Fruit fly (Drosophila melanogaster) whole organism, embryonic: Measurements from ENCODE around the gene MESR3.

Experiments used
- CG1024 ChIP-seq: fragments of 200-800 bp; sonication (Bioruptor generic); IDR thresholded peaks from 2 replicates; pipeline ENCODE4 v1.3.6; 2022; ENCODE audit warnings: missing biosample characterization, missing genetic modification characterization
- CG10321 ChIP-seq: fragments of 200-800 bp; sonication (Bioruptor generic); IDR thresholded peaks from 2 replicates; pipeline ENCODE4 v1.3.6; 2022; ENCODE audit warnings: missing biosample characterization, missing genetic modification characterization
- CG10431 ChIP-seq: fragments of 200-800 bp; sonication (Bioruptor generic); optimal IDR thresholded peaks from 3 replicates; lab custom pipeline; 2018; ENCODE audit warnings: missing biosample characterization, mild to moderate bottlenecking, missing genetic modification characterization
- CG11560 ChIP-seq: fragments of 200-800 bp; sonication (Bioruptor generic); IDR thresholded peaks from 3 replicates; pipeline ENCODE4 v1.3.6; 2022; ENCODE audit warnings: missing biosample characterization, missing genetic modification characterization
- CG12299 ChIP-seq: fragments of 200-800 bp; sonication (Bioruptor generic); optimal IDR thresholded peaks from 2 replicates; lab custom pipeline; 2018; ENCODE audit warnings: missing biosample characterization, mild to moderate bottlenecking, missing genetic modification characterization
- CG14441 ChIP-seq: fragments of 200-800 bp; sonication (Bioruptor generic); IDR thresholded peaks from 2 replicates; pipeline ENCODE4 v1.3.6; 2022; ENCODE audit warnings: missing biosample characterization, missing genetic modification characterization
- CG15601 ChIP-seq: fragments of 200-800 bp; sonication (Bioruptor generic); optimal IDR thresholded peaks from 3 replicates; lab custom pipeline; 2019; ENCODE audit warnings: missing biosample characterization, mild to moderate bottlenecking, missing genetic modification characterization, moderate library complexity
- CG16779 ChIP-seq: fragments of 200-800 bp; sonication (Bioruptor generic); IDR thresholded peaks from 2 replicates; pipeline ENCODE4 v1.3.6; 2022; ENCODE audit warnings: missing biosample characterization, missing genetic modification characterization
- CG16813 ChIP-seq: fragments of 200-800 bp; sonication (Bioruptor generic); IDR thresholded peaks from 3 replicates; pipeline ENCODE4 v1.3.6; 2022; ENCODE audit warnings: missing biosample characterization, missing genetic modification characterization; ENCODE audit not compliant: partially characterized antibody
- CG17186 ChIP-seq: fragments of 200-800 bp; sonication (Bioruptor generic); optimal IDR thresholded peaks from 3 replicates; lab custom pipeline; 2017; ENCODE audit warnings: missing biosample characterization, missing genetic modification reagents, missing genetic modification characterization
- CG18262 ChIP-seq: fragments of 200-800 bp; optimal IDR thresholded peaks from 3 replicates; lab custom pipeline; 2019; ENCODE audit warnings: missing biosample characterization, mild to moderate bottlenecking, missing genetic modification characterization, moderate library complexity
- CG1832 ChIP-seq: fragments of 200-800 bp; sonication (Bioruptor generic); optimal IDR thresholded peaks from 2 replicates; lab custom pipeline; 2017; ENCODE audit warnings: missing biosample characterization, mild to moderate bottlenecking, missing genetic modification characterization, inconsistent platforms
- CG2889 ChIP-seq: fragments of 200-800 bp; sonication (Bioruptor generic); IDR thresholded peaks from 3 replicates; pipeline ENCODE4 v1.3.6; 2022; ENCODE audit warnings: missing biosample characterization, missing genetic modification characterization
- CG32532 ChIP-seq: fragments of 200-800 bp; sonication (Bioruptor generic); IDR thresholded peaks from 2 replicates; pipeline ENCODE4 v1.3.6; 2022; ENCODE audit warnings: missing biosample characterization, missing genetic modification characterization
- CG3407 ChIP-seq: fragments of 200-800 bp; sonication (Bioruptor generic); optimal IDR thresholded peaks from 2 replicates; lab custom pipeline; 2018; ENCODE audit warnings: missing biosample characterization, mild to moderate bottlenecking, missing genetic modification characterization
- CG5180 ChIP-seq: fragments of 200-800 bp; sonication (Bioruptor generic); optimal IDR thresholded peaks from 3 replicates; lab custom pipeline; 2017; ENCODE audit warnings: missing biosample characterization, missing genetic modification characterization, mild to moderate bottlenecking, moderate library complexity, missing genetic modification reagents
- CG5953 ChIP-seq: fragments of 200-800 bp; sonication (Bioruptor generic); IDR thresholded peaks from 2 replicates; pipeline ENCODE4 v1.3.6; 2022; ENCODE audit warnings: missing biosample characterization, missing genetic modification characterization
- CG6765 ChIP-seq: fragments of 200-800 bp; sonication (Bioruptor generic); optimal IDR thresholded peaks from 3 replicates; lab custom pipeline; 2017; ENCODE audit warnings: missing biosample characterization, mild to moderate bottlenecking, missing genetic modification characterization
- CG7987 ChIP-seq: fragments of 200-800 bp; sonication (Bioruptor generic); optimal IDR thresholded peaks from 2 replicates; lab custom pipeline; 2018; ENCODE audit warnings: missing biosample characterization, mild to moderate bottlenecking, missing genetic modification characterization, moderate library complexity
- CG8359 ChIP-seq: fragments of 200-800 bp; sonication (Bioruptor generic); optimal IDR thresholded peaks from 2 replicates; lab custom pipeline; 2017; ENCODE audit warnings: missing biosample characterization, mild to moderate bottlenecking, missing genetic modification characterization, borderline replicate concordance
- Elba2 ChIP-seq: fragments of 200-800 bp; sonication (Bioruptor generic); optimal IDR thresholded peaks from 3 replicates; lab custom pipeline; 2016; ENCODE audit warnings: missing biosample characterization, missing genetic modification characterization
- GATAe ChIP-seq: fragments of 200-800 bp; sonication (Bioruptor generic); conservative IDR thresholded peaks from 2 replicates; pipeline ENCODE4 v1.3.6; 2022; ENCODE audit warnings: missing biosample characterization, missing genetic modification characterization
- Hmr ChIP-seq: fragments of 200-800 bp; sonication (Bioruptor generic); optimal IDR thresholded peaks from 3 replicates; lab custom pipeline; 2017; ENCODE audit warnings: mild to moderate bottlenecking, missing biosample characterization, missing genetic modification reagents, missing genetic modification characterization
- Med ChIP-seq: fragments of 200-800 bp; sonication (Bioruptor generic); peaks from one replicate; lab custom pipeline; 2016; ENCODE audit warnings: missing biosample characterization, missing genetic modification characterization, mild to moderate bottlenecking, inconsistent platforms, moderate library complexity
- Opbp ChIP-seq: fragments of 200-800 bp; sonication (Bioruptor generic); IDR thresholded peaks from 3 replicates; pipeline ENCODE4 v1.3.6; 2022; ENCODE audit warnings: missing biosample characterization, missing genetic modification characterization; ENCODE audit not compliant: partially characterized antibody
- Ssrp ChIP-seq: fragments of 200-800 bp; sonication (Bioruptor generic); optimal IDR thresholded peaks from 2 replicates; lab custom pipeline; 2018; ENCODE audit warnings: missing biosample characterization, mild to moderate bottlenecking, missing genetic modification characterization, moderate library complexity
- Trl ChIP-seq, 3 experiments: fragments of >200 bp in 2 of 3; fragments of 200-800 bp in 1 of 3; sonication (Bioruptor generic) in 1 of 3; optimal IDR thresholded peaks; 2 replicates in 1 of 3; 3 replicates in 2 of 3; lab custom pipeline; 2016 to 2017; ENCODE audit warnings: missing biosample characterization in 1 of 3, missing genetic modification characterization in 1 of 3
- bab2 ChIP-seq: fragments of 200-800 bp; sonication (Bioruptor generic); optimal IDR thresholded peaks from 2 replicates; lab custom pipeline; 2016; ENCODE audit warnings: missing biosample characterization, missing genetic modification characterization
- cad ChIP-seq: fragments of >200 bp; optimal IDR thresholded peaks from 2 replicates; lab custom pipeline; 2017; ENCODE audit warnings: missing biosample characterization, missing genetic modification characterization
- crol ChIP-seq: fragments of 200-800 bp; sonication (Bioruptor generic); IDR thresholded peaks from 2 replicates; pipeline ENCODE4 v1.3.6; 2022; ENCODE audit warnings: missing biosample characterization, missing genetic modification characterization
- crp ChIP-seq, 2 experiments: fragments of 200-800 bp; sonication (Bioruptor generic); optimal IDR thresholded peaks; 2 replicates in 1 of 2; 3 replicates in 1 of 2; lab custom pipeline; 2017; ENCODE audit warnings: missing biosample characterization in 2 of 2, missing genetic modification characterization in 2 of 2, mild to moderate bottlenecking in 1 of 2, moderate library complexity in 1 of 2
- cwo ChIP-seq: fragments of 200-800 bp; sonication (Bioruptor generic); optimal IDR thresholded peaks from 3 replicates; lab custom pipeline; 2017; ENCODE audit warnings: missing biosample characterization, missing genetic modification characterization, mild to moderate bottlenecking, moderate library complexity, missing genetic modification reagents
- dmrt99B ChIP-seq: fragments of 200-800 bp; sonication (Bioruptor generic); optimal IDR thresholded peaks from 2 replicates; lab custom pipeline; 2018; ENCODE audit warnings: missing biosample characterization, mild to moderate bottlenecking, missing genetic modification characterization, moderate library complexity
- ems ChIP-seq: fragments of 200-800 bp; sonication (Bioruptor generic); optimal IDR thresholded peaks from 3 replicates; lab custom pipeline; 2016; ENCODE audit warnings: missing biosample characterization, missing genetic modification characterization
- fd64A ChIP-seq: fragments of 200-800 bp; sonication (Bioruptor generic); optimal IDR thresholded peaks from 3 replicates; lab custom pipeline; 2018; ENCODE audit warnings: missing biosample characterization, mild to moderate bottlenecking, missing genetic modification characterization
- gcm2 ChIP-seq: fragments of 200-800 bp; sonication (Bioruptor generic); optimal IDR thresholded peaks from 2 replicates; lab custom pipeline; 2016; ENCODE audit warnings: missing biosample characterization, missing genetic modification characterization
- jumu ChIP-seq: fragments of 200-800 bp; sonication (Bioruptor generic); optimal IDR thresholded peaks from 3 replicates; lab custom pipeline; 2016; ENCODE audit warnings: missing biosample characterization, missing genetic modification characterization
- ken ChIP-seq: fragments of 200-800 bp; sonication (Bioruptor generic); IDR thresholded peaks from 3 replicates; pipeline ENCODE4 v1.3.6; 2022; ENCODE audit warnings: missing biosample characterization, missing genetic modification characterization
- lola ChIP-seq, 3 experiments: fragments of >200 bp in 2 of 3; fragments of 200-800 bp in 1 of 3; sonication (Bioruptor generic) in 1 of 3; optimal IDR thresholded peaks; 2 replicates each; lab custom pipeline; 2017 to 2019; ENCODE audit warnings: missing biosample characterization in 3 of 3, missing genetic modification characterization in 3 of 3, mild to moderate bottlenecking in 1 of 3, moderate library complexity in 1 of 3
- nau ChIP-seq: fragments of 200-800 bp; sonication (Bioruptor generic); optimal IDR thresholded peaks from 3 replicates; lab custom pipeline; 2017; ENCODE audit warnings: missing biosample characterization, mild to moderate bottlenecking, missing genetic modification characterization, missing genetic modification reagents
- onecut ChIP-seq: fragments of 200-800 bp; sonication (Bioruptor generic); IDR thresholded peaks from 2 replicates; pipeline ENCODE4 v1.3.6; 2022; ENCODE audit warnings: missing biosample characterization, missing genetic modification characterization
- pros ChIP-seq: fragments of 200-800 bp; sonication (Bioruptor generic); optimal IDR thresholded peaks from 3 replicates; lab custom pipeline; 2019; ENCODE audit warnings: missing biosample characterization, mild to moderate bottlenecking, missing genetic modification characterization, moderate library complexity
- repo ChIP-seq: fragments of 200-800 bp; sonication (Bioruptor generic); optimal IDR thresholded peaks from 2 replicates; lab custom pipeline; 2016; ENCODE audit warnings: missing biosample characterization, missing genetic modification characterization
- run ChIP-seq: fragments of 200-800 bp; sonication (Bioruptor generic); optimal IDR thresholded peaks from 3 replicates; lab custom pipeline; 2018; ENCODE audit warnings: missing biosample characterization, mild to moderate bottlenecking, missing genetic modification characterization
- sens-2 ChIP-seq: fragments of 200-800 bp; sonication (Bioruptor generic); IDR thresholded peaks from 2 replicates; pipeline ENCODE4 v1.3.6; 2022; ENCODE audit warnings: missing biosample characterization, missing genetic modification characterization
- ssp ChIP-seq: fragments of 200-800 bp; sonication (Bioruptor generic); IDR thresholded peaks from 2 replicates; pipeline ENCODE4 v1.3.6; 2022; ENCODE audit warnings: missing biosample characterization, missing genetic modification characterization
- toy ChIP-seq: fragments of 200-800 bp; sonication (Bioruptor generic); IDR thresholded peaks from 2 replicates; pipeline ENCODE4 v1.3.6; 2022; ENCODE audit warnings: missing biosample characterization, missing genetic modification characterization
- tup ChIP-seq: fragments of 200-800 bp; sonication (Bioruptor generic); optimal IDR thresholded peaks from 2 replicates; lab custom pipeline; 2016; ENCODE audit warnings: missing biosample characterization, mild to moderate bottlenecking, missing genetic modification characterization, moderate library complexity
- zf30C ChIP-seq: fragments of 200-800 bp; sonication (Bioruptor generic); optimal IDR thresholded peaks from 3 replicates; lab custom pipeline; 2018; ENCODE audit warnings: missing biosample characterization, mild to moderate bottlenecking, missing genetic modification characterization

The MESR3 gene

dm6 chr2L:18705617-18706046 lies 88.6 kb downstream of the MESR3 start, which contains the start of gene Jwa (continued):
- TF ChIP-seq CG3407 (GFP tag; lab: Kevin White, UChicago) (peak; percentile 89), repo (GFP tag; lab: Kevin White, UChicago) (peak; percentile 84), CG11560 (tag; lab: Robert Waterston, UW) (peak; percentile 71; the same call in 2 of the 3 replicates), zf30C (no peak), ssp (GFP tag; lab: Robert Waterston, UW) (peak; percentile 83), Elba2 (GFP tag; lab: Kevin White, UChicago) (peak; percentile 75), gcm2 (GFP tag; lab: Kevin White, UChicago) (peak; percentile 87), CG6765 (peak; percentile 15), CG7987 (GFP tag; lab: Kevin White, UChicago) (peak; percentile 61), cad (GFP tag; lab: Kevin White, UChicago) (no peak), tup (peak; percentile 67), Hmr (peak; percentile 97), ems (GFP tag; lab: Kevin White, UChicago) (peak; percentile 93), sens-2 (GFP tag; lab: Robert Waterston, UW) (peak; percentile 86), CG2889 (peak; percentile 93), jumu (GFP tag; lab: Kevin White, UChicago) (peak; percentile 88), CG1024 (peak; percentile 87), CG32532 (GFP tag; lab: Robert Waterston, UW) (peak; percentile 92), lola (GFP tag; optimal IDR thresholded peaks at IDR 0.05; lab: Kevin White, UChicago) (peak in 1 of 3 experiments; percentile 95), Med (peak; percentile 98), CG15601 (tag; lab: Kevin White, UChicago) (peak; percentile 73), pros (GFP tag; lab: Kevin White, UChicago) (no peak), CG1832 (GFP tag; lab: Kevin White, UChicago) (no peak), fd64A (GFP tag; lab: Kevin White, UChicago) (no peak), toy (GFP tag; lab: Robert Waterston, UW) (peak; percentile 53; the same call in 1 of the 2 replicates), dmrt99B (tag; lab: Kevin White, UChicago) (peak; percentile 84), CG10431 (GFP tag; lab: Kevin White, UChicago) (peak; percentile 52), CG5953 (peak; percentile 95), Trl (optimal IDR thresholded peaks at IDR 0.05; lab: Kevin White, UChicago) (no peak), Trl (GFP tag; optimal IDR thresholded peaks at IDR 0.05; lab: Kevin White, UChicago) (peak; percentile 89), ken (peak; percentile 95), nau (GFP tag; lab: Kevin White, UChicago) (no peak), cwo (GFP tag; lab: Kevin White, UChicago) (peak; percentile 61), CG5180 (peak; percentile 43), CG10321 (peak; percentile 36; the same call in 1 of the 2 replicates), crp (GFP tag; optimal IDR thresholded peaks at IDR 0.05; lab: Kevin White, UChicago) (peak in 1 of 2 experiments; percentile 52), run (tag; lab: Kevin White, UChicago) (peak; percentile 31), CG12299 (peak; percentile 65), Ssrp (peak; percentile 77), CG17186 (GFP tag; lab: Kevin White, UChicago) (peak; percentile 36), bab2 (GFP tag; lab: Kevin White, UChicago) (peak; percentile 96), CG16779 (GFP tag; lab: Robert Waterston, UW) (peak; percentile 64), CG8359 (GFP tag; lab: Kevin White, UChicago) (peak; percentile 10), GATAe (peak; percentile 41; the same call in 1 of the 2 replicates), CG16813 (peak; percentile 99), CG18262 (tag; lab: Kevin White, UChicago) (peak; percentile 81), CG14441 (GFP tag; lab: Robert Waterston, UW) (peak; percentile 88), Opbp (peak; percentile 97), onecut (GFP tag; lab: Robert Waterston, UW) (peak; percentile 62), crol (GFP tag; lab: Robert Waterston, UW) (peak; percentile 43)
